Worm (Caenorhabditis elegans) whole organism, mixed stage, embryonic: ENCODE data around the gene C42D8.1.

ENCODE experiments used
- M03D4.4 ChIP-seq: sonication (generic microtip); optimal IDR thresholded peaks from 2 replicates; lab custom pipeline; 2017; ENCODE audit warnings: mild to moderate bottlenecking, missing genetic modification characterization, missing compliant biosample characterization
- blmp-1 ChIP-seq: fragments of 150-350 bp; optimal IDR thresholded peaks from 2 replicates; lab custom pipeline; 2014; ENCODE audit warnings: missing biosample characterization, missing genetic modification characterization
- ceh-39 ChIP-seq: fragments of 150-350 bp; optimal IDR thresholded peaks from 2 replicates; lab custom pipeline; 2014; ENCODE audit warnings: missing biosample characterization, missing genetic modification characterization
- ceh-43 ChIP-seq: fragments of 200-800 bp; sonication (Bioruptor generic); optimal IDR thresholded peaks from 2 replicates; lab custom pipeline; 2018; ENCODE audit warnings: mild to moderate bottlenecking, missing genetic modification characterization, moderate library complexity, missing compliant biosample characterization
- ceh-83 ChIP-seq: fragments of 200-800 bp; sonication (Bioruptor generic); optimal IDR thresholded peaks from 2 replicates; lab custom pipeline; 2018; ENCODE audit warnings: mild to moderate bottlenecking, missing genetic modification characterization, missing compliant biosample characterization
- cnd-1 ChIP-seq: fragments of 200-800 bp; sonication (Bioruptor generic); optimal IDR thresholded peaks from 2 replicates; lab custom pipeline; 2018; ENCODE audit warnings: mild to moderate bottlenecking, missing genetic modification characterization, missing compliant biosample characterization
- drap-1 ChIP-seq: fragments of 200-800 bp; sonication (Bioruptor generic); optimal IDR thresholded peaks from 3 replicates; lab custom pipeline; 2018; ENCODE audit warnings: mild to moderate bottlenecking, missing genetic modification characterization, missing compliant biosample characterization
- elt-1 ChIP-seq: sonication (generic microtip); optimal IDR thresholded peaks from 2 replicates; lab custom pipeline; 2017; ENCODE audit warnings: missing genetic modification characterization, mild to moderate bottlenecking, missing compliant biosample characterization, antibody characterized with exemption, moderate library complexity, borderline replicate concordance; ENCODE audit not compliant: insufficient read depth
- elt-3 ChIP-seq: fragments of 150-350 bp; optimal IDR thresholded peaks from 2 replicates; lab custom pipeline; 2014; ENCODE audit warnings: missing biosample characterization, missing genetic modification characterization
- flh-1 ChIP-seq: fragments of 200-800 bp; sonication (Bioruptor generic); optimal IDR thresholded peaks from 2 replicates; lab custom pipeline; 2018; ENCODE audit warnings: mild to moderate bottlenecking, missing genetic modification characterization, moderate library complexity, missing compliant biosample characterization
- ham-2 ChIP-seq: fragments of 200-800 bp; sonication (Bioruptor generic); optimal IDR thresholded peaks from 2 replicates; lab custom pipeline; 2018; ENCODE audit warnings: mild to moderate bottlenecking, missing genetic modification characterization, missing compliant biosample characterization
- hlh-1 ChIP-seq: fragments of 150-350 bp; optimal IDR thresholded peaks from 2 replicates; lab custom pipeline; 2014; ENCODE audit warnings: missing biosample characterization, missing genetic modification reagents, missing genetic modification characterization
- lin-13 ChIP-seq: fragments of 150-350 bp; optimal IDR thresholded peaks from 2 replicates; lab custom pipeline; 2014; ENCODE audit warnings: missing biosample characterization, missing genetic modification characterization
- lin-32 ChIP-seq: fragments of 200-800 bp; sonication (Bioruptor generic); optimal IDR thresholded peaks from 2 replicates; lab custom pipeline; 2018; ENCODE audit warnings: mild to moderate bottlenecking, missing genetic modification characterization, missing compliant biosample characterization
- lsy-2 ChIP-seq: fragments of 150-350 bp; optimal IDR thresholded peaks from 2 replicates; lab custom pipeline; 2014; ENCODE audit warnings: missing biosample characterization, missing genetic modification characterization
- mab-5 ChIP-seq: fragments of 150-350 bp; optimal IDR thresholded peaks from 2 replicates; lab custom pipeline; 2014; ENCODE audit warnings: missing biosample characterization, missing genetic modification characterization
- mep-1 ChIP-seq: fragments of 150-350 bp; optimal IDR thresholded peaks from 2 replicates; lab custom pipeline; 2017; ENCODE audit warnings: missing biosample characterization, missing genetic modification reagents, missing genetic modification characterization, inconsistent platforms
- mls-2 ChIP-seq: sonication (generic microtip); optimal IDR thresholded peaks from 2 replicates; lab custom pipeline; 2016; ENCODE audit warnings: mild to moderate bottlenecking, missing genetic modification characterization, moderate library complexity, missing compliant biosample characterization
- nhr-12 ChIP-seq: fragments of 150-350 bp; optimal IDR thresholded peaks from 2 replicates; lab custom pipeline; 2014; ENCODE audit warnings: missing biosample characterization, missing genetic modification characterization
- nhr-28 ChIP-seq: fragments of 150-350 bp; optimal IDR thresholded peaks from 2 replicates; lab custom pipeline; 2014; ENCODE audit warnings: missing biosample characterization, missing genetic modification characterization
- nhr-76 ChIP-seq: sonication (generic microtip); optimal IDR thresholded peaks from 2 replicates; lab custom pipeline; 2017; ENCODE audit warnings: missing biosample characterization, missing genetic modification characterization
- pha-4 ChIP-seq: fragments of 150-350 bp; optimal IDR thresholded peaks from 2 replicates; lab custom pipeline; 2018; ENCODE audit warnings: missing biosample characterization, missing genetic modification reagents, missing genetic modification characterization
- sem-2 ChIP-seq: fragments of 200-800 bp; sonication (Bioruptor generic); optimal IDR thresholded peaks from 2 replicates; lab custom pipeline; 2018; ENCODE audit warnings: mild to moderate bottlenecking, missing genetic modification characterization, missing compliant biosample characterization
- snpc-4 ChIP-seq: fragments of 150-350 bp; optimal IDR thresholded peaks from 2 replicates; lab custom pipeline; 2014; ENCODE audit warnings: missing biosample characterization, missing genetic modification characterization
- sptf-1 ChIP-seq: sonication (generic microtip); optimal IDR thresholded peaks from 2 replicates; lab custom pipeline; 2017; ENCODE audit warnings: mild to moderate bottlenecking, missing genetic modification characterization, moderate library complexity, missing compliant biosample characterization
- tbx-8 ChIP-seq: fragments of 200-800 bp; sonication (Bioruptor generic); optimal IDR thresholded peaks from 2 replicates; lab custom pipeline; 2018; ENCODE audit warnings: mild to moderate bottlenecking, missing genetic modification characterization, moderate library complexity, missing compliant biosample characterization
- unc-120 ChIP-seq: sonication (generic microtip); optimal IDR thresholded peaks from 2 replicates; lab custom pipeline; 2017; ENCODE audit warnings: missing genetic modification characterization, missing compliant biosample characterization; ENCODE audit not compliant: poor library complexity, severe bottlenecking
- unc-39 ChIP-seq: fragments of 150-350 bp; optimal IDR thresholded peaks from 2 replicates; lab custom pipeline; 2014; ENCODE audit warnings: missing biosample characterization, missing genetic modification characterization
- unc-62 ChIP-seq: fragments of 150-350 bp; optimal IDR thresholded peaks from 2 replicates; lab custom pipeline; 2014; ENCODE audit warnings: missing biosample characterization, missing genetic modification reagents, missing genetic modification characterization
- zip-8 ChIP-seq: fragments of 150-350 bp; optimal IDR thresholded peaks from 2 replicates; lab custom pipeline; 2014; ENCODE audit warnings: missing biosample characterization, missing genetic modification characterization

The C42D8.1 gene

ce11 chrX:5066570-5066969, 42.7 kb upstream of the C42D8.1 start:
- TF ChIP-seq zip-8 (tag; lab: Kevin White, UChicago) (no peak), nhr-76 (tag; lab: Kevin White, UChicago) (no peak), nhr-28 (no peak), snpc-4 (tag; lab: Kevin White, UChicago) (no peak), ceh-43 (GFP tag; lab: Kevin White, UChicago) (no peak), sem-2 (no peak), pha-4 (tag; lab: Kevin White, UChicago) (no peak)

ce11 chrX:5067796-5068195, 41.5 kb upstream of the C42D8.1 start, which contains the start of gene clc-7:
TSS of gene clc-7 (plus strand) at chrX:5068096.
- TF ChIP-seq blmp-1 (tag; lab: Kevin White, UChicago) (no peak), ceh-83 (GFP tag; lab: Kevin White, UChicago) (no peak), drap-1 (GFP tag; lab: Kevin White, UChicago) (no peak), unc-62 (GFP tag; lab: Kevin White, UChicago) (no peak), snpc-4 (tag; lab: Kevin White, UChicago) (no peak), cnd-1 (tag; lab: Kevin White, UChicago) (no peak), mab-5 (no peak), ceh-39 (tag; lab: Kevin White, UChicago) (no peak), lsy-2 (tag; lab: Kevin White, UChicago) (no peak), unc-120 (tag; lab: Kevin White, UChicago) (no peak), lin-32 (GFP tag; lab: Kevin White, UChicago) (no peak), hlh-1 (tag; lab: Kevin White, UChicago) (no peak), M03D4.4 (tag; lab: Kevin White, UChicago) (no peak), ceh-43 (GFP tag; lab: Kevin White, UChicago) (no peak), elt-3 (tag; lab: Kevin White, UChicago) (no peak), nhr-28 (no peak), mep-1 (tag; lab: Kevin White, UChicago) (no peak), tbx-8 (no peak)
- TF ChIP-seq, all 35 proteins: peak for 0

ce11 chrX:5071025-5071424, 38.3 kb upstream of the C42D8.1 start:
- TF ChIP-seq blmp-1 (tag; lab: Kevin White, UChicago) (peak; percentile 19), elt-1 (tag; lab: Kevin White, UChicago) (no peak)

ce11 chrX:5073895-5074294, 35.4 kb upstream of the C42D8.1 start:
- TF ChIP-seq elt-1 (tag; lab: Kevin White, UChicago) (no peak), unc-120 (tag; lab: Kevin White, UChicago) (no peak), nhr-12 (tag; lab: Kevin White, UChicago) (no peak), drap-1 (GFP tag; lab: Kevin White, UChicago) (no peak), zip-8 (tag; lab: Kevin White, UChicago) (no peak), mep-1 (tag; lab: Kevin White, UChicago) (no peak), mls-2 (tag; lab: Kevin White, UChicago) (no peak), ceh-39 (tag; lab: Kevin White, UChicago) (no peak), mab-5 (no peak), tbx-8 (no peak), elt-3 (tag; lab: Kevin White, UChicago) (no peak), cnd-1 (tag; lab: Kevin White, UChicago) (no peak), nhr-76 (tag; lab: Kevin White, UChicago) (no peak), unc-39 (tag; lab: Kevin White, UChicago) (no peak), sptf-1 (tag; lab: Kevin White, UChicago) (no peak), unc-62 (GFP tag; lab: Kevin White, UChicago) (no peak), hlh-1 (tag; lab: Kevin White, UChicago) (no peak)
- TF ChIP-seq, all 35 proteins: peak for 0

ce11 chrX:5075538-5075937, 33.8 kb upstream of the C42D8.1 start:
- no peak for TF ChIP-seq flh-1 (GFP tag; lab: Kevin White, UChicago)
- no peak for TF ChIP-seq lin-13 (tag; lab: Kevin White, UChicago)
- no peak for TF ChIP-seq nhr-12 (tag; lab: Kevin White, UChicago)
- TF ChIP-seq cnd-1 (tag; lab: Kevin White, UChicago), result no peak
- no peak for TF ChIP-seq lsy-2 (tag; lab: Kevin White, UChicago)
- TF ChIP-seq ham-2 (GFP tag; lab: Kevin White, UChicago), result no peak
- no peak for TF ChIP-seq ceh-43 (GFP tag; lab: Kevin White, UChicago)
- no peak for TF ChIP-seq nhr-28
- TF ChIP-seq unc-39 (tag; lab: Kevin White, UChicago), result no peak
- no peak for TF ChIP-seq zip-8 (tag; lab: Kevin White, UChicago)
- TF ChIP-seq M03D4.4 (tag; lab: Kevin White, UChicago), result no peak
- no peak for TF ChIP-seq unc-120 (tag; lab: Kevin White, UChicago)
- TF ChIP-seq lin-32 (GFP tag; lab: Kevin White, UChicago), result no peak
- TF ChIP-seq snpc-4 (tag; lab: Kevin White, UChicago), result no peak
- TF ChIP-seq hlh-1 (tag; lab: Kevin White, UChicago), result no peak
